Worm (Caenorhabditis elegans) whole organism, L2 larva: ENCODE results near the gene Y45F3A.5.
A peak's percentile ranks its signal among the peaks of the same experiment; 100 is the strongest.

Experiments used
- C34F6.9 ChIP-seq: fragments of 150-350 bp; optimal IDR thresholded peaks from 2 replicates; lab custom pipeline; 2014; ENCODE audit warnings: missing biosample characterization, missing genetic modification characterization
- F13H6.1 ChIP-seq: sonication (generic microtip); optimal IDR thresholded peaks from 2 replicates; lab custom pipeline; 2016; ENCODE audit warnings: missing genetic modification characterization, missing compliant biosample characterization
- R02D3.7 ChIP-seq: fragments of 150-350 bp; optimal IDR thresholded peaks from 2 replicates; lab custom pipeline; 2014; ENCODE audit warnings: missing biosample characterization, missing genetic modification characterization
- alr-1 ChIP-seq: fragments of 150-350 bp; optimal IDR thresholded peaks from 2 replicates; lab custom pipeline; 2014; ENCODE audit warnings: missing biosample characterization, missing genetic modification characterization
- aly-2 ChIP-seq: fragments of 150-350 bp; optimal IDR thresholded peaks from 2 replicates; lab custom pipeline; 2014; ENCODE audit warnings: missing biosample characterization, missing genetic modification characterization
- ama-1 ChIP-seq: fragments of 150-350 bp; optimal IDR thresholded peaks from 2 replicates; lab custom pipeline; 2018; ENCODE audit warnings: inconsistent platforms
- ceh-16 ChIP-seq: fragments of 150-350 bp; optimal IDR thresholded peaks from 2 replicates; lab custom pipeline; 2014; ENCODE audit warnings: missing biosample characterization, missing genetic modification characterization
- ceh-82 ChIP-seq: fragments of 150-350 bp; optimal IDR thresholded peaks from 2 replicates; lab custom pipeline; 2014; ENCODE audit warnings: missing biosample characterization, missing genetic modification characterization
- crh-2 ChIP-seq: sonication (generic microtip); optimal IDR thresholded peaks from 2 replicates; lab custom pipeline; 2017; ENCODE audit warnings: missing biosample characterization, missing genetic modification characterization
- dmd-4 ChIP-seq: sonication (generic microtip); optimal IDR thresholded peaks from 2 replicates; lab custom pipeline; 2017; ENCODE audit warnings: missing biosample characterization, missing genetic modification characterization
- egl-27 ChIP-seq: sonication (generic microtip); optimal IDR thresholded peaks from 3 replicates; lab custom pipeline; 2017; ENCODE audit warnings: missing biosample characterization, missing genetic modification reagents, missing genetic modification characterization
- elt-3 ChIP-seq: sonication (generic microtip); optimal IDR thresholded peaks from 2 replicates; lab custom pipeline; 2017; ENCODE audit warnings: missing biosample characterization, missing genetic modification characterization
- fos-1 ChIP-seq: fragments of 150-350 bp; optimal IDR thresholded peaks from 2 replicates; lab custom pipeline; 2014; ENCODE audit warnings: missing biosample characterization, missing genetic modification characterization
- gmeb-1 ChIP-seq: fragments of 150-350 bp; optimal IDR thresholded peaks from 2 replicates; lab custom pipeline; 2014; ENCODE audit warnings: missing biosample characterization, missing genetic modification characterization
- lin-13 ChIP-seq: fragments of 150-350 bp; optimal IDR thresholded peaks from 2 replicates; lab custom pipeline; 2014; ENCODE audit warnings: missing biosample characterization, missing genetic modification reagents, missing genetic modification characterization
- lsy-2 ChIP-seq, 2 experiments: fragments of 150-350 bp in 1 of 2; sonication (generic microtip) in 1 of 2; optimal IDR thresholded peaks; 2 replicates each; lab custom pipeline; 2014 to 2017; ENCODE audit warnings: missing biosample characterization in 2 of 2, missing genetic modification characterization in 2 of 2
- mab-5 ChIP-seq: fragments of 150-350 bp; optimal IDR thresholded peaks from 2 replicates; lab custom pipeline; 2014; ENCODE audit warnings: missing biosample characterization, missing genetic modification characterization
- mbf-1 ChIP-seq: sonication (generic microtip); optimal IDR thresholded peaks from 2 replicates; lab custom pipeline; 2017; ENCODE audit warnings: missing biosample characterization, missing genetic modification characterization
- mdl-1 ChIP-seq, 2 experiments: fragments of 150-350 bp in 1 of 2; sonication (generic microtip) in 1 of 2; optimal IDR thresholded peaks; 2 replicates each; lab custom pipeline; 2017; ENCODE audit warnings: missing biosample characterization in 2 of 2, missing genetic modification characterization in 2 of 2
- nhr-10 ChIP-seq: sonication (generic microtip); optimal IDR thresholded peaks from 2 replicates; lab custom pipeline; 2017; ENCODE audit warnings: missing biosample characterization, missing genetic modification characterization
- nhr-11 ChIP-seq: fragments of 150-350 bp; optimal IDR thresholded peaks from 2 replicates; lab custom pipeline; 2014; ENCODE audit warnings: missing biosample characterization, missing genetic modification characterization
- nhr-12 ChIP-seq: fragments of 150-350 bp; optimal IDR thresholded peaks from 2 replicates; lab custom pipeline; 2014; ENCODE audit warnings: missing biosample characterization, missing genetic modification characterization
- nhr-129 ChIP-seq: fragments of 150-350 bp; optimal IDR thresholded peaks from 2 replicates; lab custom pipeline; 2014; ENCODE audit warnings: missing biosample characterization, missing genetic modification characterization
- nhr-23 ChIP-seq: fragments of 150-350 bp; optimal IDR thresholded peaks from 2 replicates; lab custom pipeline; 2014; ENCODE audit warnings: missing biosample characterization, missing genetic modification reagents, missing genetic modification characterization
- nhr-25 ChIP-seq: fragments of 150-350 bp; sonication (generic microtip); optimal IDR thresholded peaks from 3 replicates; lab custom pipeline; 2014; ENCODE audit warnings: missing biosample characterization, missing genetic modification characterization
- nhr-6 ChIP-seq: fragments of 150-350 bp; optimal IDR thresholded peaks from 2 replicates; lab custom pipeline; 2014; ENCODE audit warnings: missing biosample characterization, missing genetic modification characterization
- nhr-77 ChIP-seq: fragments of 150-350 bp; optimal IDR thresholded peaks from 2 replicates; lab custom pipeline; 2014; ENCODE audit warnings: missing biosample characterization, missing genetic modification characterization
- peb-1 ChIP-seq: fragments of 150-350 bp; optimal IDR thresholded peaks from 2 replicates; lab custom pipeline; 2014; ENCODE audit warnings: missing biosample characterization, missing genetic modification characterization
- sem-4 ChIP-seq: fragments of 150-350 bp; optimal IDR thresholded peaks from 2 replicates; lab custom pipeline; 2014; ENCODE audit warnings: missing biosample characterization, missing genetic modification reagents, missing genetic modification characterization
- skn-1 ChIP-seq: sonication (generic microtip); optimal IDR thresholded peaks from 2 replicates; lab custom pipeline; 2017; ENCODE audit warnings: missing biosample characterization, missing genetic modification characterization
- sma-3 ChIP-seq: sonication (generic microtip); optimal IDR thresholded peaks from 2 replicates; lab custom pipeline; 2016; ENCODE audit warnings: missing genetic modification reagents, missing genetic modification characterization, missing compliant biosample characterization
- sma-9 ChIP-seq, 2 experiments: fragments of 150-350 bp in 1 of 2; sonication (generic microtip) in 1 of 2; optimal IDR thresholded peaks; 2 replicates each; lab custom pipeline; 2014 to 2016; ENCODE audit warnings: missing genetic modification characterization in 2 of 2, mild to moderate bottlenecking in 1 of 2, missing biosample characterization in 1 of 2, missing compliant biosample characterization in 1 of 2, missing genetic modification reagents in 1 of 2, moderate library complexity in 1 of 2
- snpc-4 ChIP-seq: fragments of 150-350 bp; optimal IDR thresholded peaks from 2 replicates; lab custom pipeline; 2014; ENCODE audit warnings: missing biosample characterization, missing genetic modification characterization
- unc-55 ChIP-seq: fragments of 150-350 bp; sonication (generic microtip); optimal IDR thresholded peaks from 3 replicates; lab custom pipeline; 2014; ENCODE audit warnings: missing biosample characterization, missing genetic modification reagents, missing genetic modification characterization
- zag-1 ChIP-seq: fragments of 150-350 bp; optimal IDR thresholded peaks from 2 replicates; lab custom pipeline; 2014; ENCODE audit warnings: missing biosample characterization, missing genetic modification characterization
- ztf-1 ChIP-seq: fragments of 200-800 bp; sonication (Bioruptor generic); conservative IDR thresholded peaks from 2 replicates; pipeline ENCODE4 v1.3.6; 2022; ENCODE audit warnings: missing genetic modification characterization, missing compliant biosample characterization
- ztf-11 ChIP-seq: sonication (generic microtip); optimal IDR thresholded peaks from 2 replicates; lab custom pipeline; 2017; ENCODE audit warnings: missing biosample characterization, missing genetic modification characterization
- ztf-4 ChIP-seq: fragments of 150-350 bp; optimal IDR thresholded peaks from 2 replicates; lab custom pipeline; 2014; ENCODE audit warnings: missing biosample characterization, missing genetic modification characterization

Gene Y45F3A.5

ce11 chrIII:10580206-10580605 lies 5.9 kb downstream of the Y45F3A.5 start:
- TF ChIP-seq elt-3 = no peak
- TF ChIP-seq snpc-4 (tag; lab: Kevin White, UChicago) = peak; percentile 1
- TF ChIP-seq zag-1 (tag; lab: Kevin White, UChicago) = no peak

ce11 chrIII:10578873-10579272 lies 7.3 kb downstream of the Y45F3A.5 start:
- TF ChIP-seq peb-1 (tag; lab: Kevin White, UChicago) = no peak
- no peak for TF ChIP-seq R02D3.7 (tag; lab: Kevin White, UChicago)
- TF ChIP-seq lsy-2 (tag; optimal IDR thresholded peaks at IDR 0.05; lab: Kevin White, UChicago) = peak in 1 of 2 experiments; percentile 8
- no peak for TF ChIP-seq mbf-1 (tag; lab: Kevin White, UChicago)
- TF ChIP-seq, all 48 proteins: peak for 1

- TF ChIP-seq lsy-2 (tag; optimal IDR thresholded peaks at IDR 0.05; lab: Kevin White, UChicago) = peak in 1 of 2 experiments; percentile 23
- TF ChIP-seq nhr-12 (tag; lab: Kevin White, UChicago) = no peak
- TF ChIP-seq fos-1 = no peak
- no peak for TF ChIP-seq ama-1
- no peak for TF ChIP-seq skn-1 (tag; lab: Kevin White, UChicago)
- no peak for TF ChIP-seq ceh-16 (tag; lab: Kevin White, UChicago)
- no peak for TF ChIP-seq nhr-77 (tag; lab: Kevin White, UChicago)
- no peak for TF ChIP-seq lin-13 (GFP tag; lab: Kevin White, UChicago)
- TF ChIP-seq snpc-4 (tag; lab: Kevin White, UChicago) = no peak
- TF ChIP-seq, all 48 proteins: peak for 1
Measured at ce11 chrIII:10577782-10578181, 8.4 kb downstream of the Y45F3A.5 start.

- TF ChIP-seq mdl-1 (tag; optimal IDR thresholded peaks at IDR 0.05; lab: Kevin White, UChicago) = no peak
- TF ChIP-seq nhr-12 (tag; lab: Kevin White, UChicago) = no peak
- TF ChIP-seq lsy-2 (tag; optimal IDR thresholded peaks at IDR 0.05; lab: Kevin White, UChicago) = no peak
- no peak for TF ChIP-seq nhr-23 (tag; lab: Kevin White, UChicago)
- TF ChIP-seq R02D3.7 (tag; lab: Kevin White, UChicago) = no peak
- TF ChIP-seq, all 48 proteins: peak for 0
Measured at ce11 chrIII:10575320-10575719, 10.8 kb downstream of the Y45F3A.5 start, which contains the start of gene Y45F3A.4. Gene Y45F3A.4, minus strand, starts transcription at chrIII:10575420.

- TF ChIP-seq nhr-129 (no peak), sem-4 (tag; lab: Kevin White, UChicago) (no peak), gmeb-1 (tag; lab: Kevin White, UChicago) (no peak), sma-9 (GFP tag; optimal IDR thresholded peaks at IDR 0.05; lab: Kevin White, UChicago) (no peak), sma-9 (tag; optimal IDR thresholded peaks at IDR 0.05; lab: Kevin White, UChicago) (no peak), ceh-82 (no peak), nhr-10 (no peak), dmd-4 (tag; lab: Kevin White, UChicago) (no peak), ztf-4 (tag; lab: Kevin White, UChicago) (no peak), lsy-2 (tag; optimal IDR thresholded peaks at IDR 0.05; lab: Kevin White, UChicago) (no peak), F13H6.1 (tag; lab: Kevin White, UChicago) (no peak), aly-2 (tag; lab: Kevin White, UChicago) (no peak), mab-5 (tag; lab: Kevin White, UChicago) (no peak), nhr-6 (tag; lab: Kevin White, UChicago) (no peak), alr-1 (tag; lab: Kevin White, UChicago) (no peak), nhr-25 (no peak), sma-3 (GFP tag; lab: Kevin White, UChicago) (no peak), peb-1 (tag; lab: Kevin White, UChicago) (no peak), ztf-11 (tag; lab: Kevin White, UChicago) (no peak), unc-55 (GFP tag; lab: Kevin White, UChicago) (no peak)
Measured at ce11 chrIII:10569246-10569645, 16.9 kb downstream of the Y45F3A.5 start.

ce11 chrIII:10565926-10566325 lies 20.2 kb downstream of the Y45F3A.5 start, which contains the start of gene acdh-11:
Gene acdh-11, plus strand, starts transcription at chrIII:10566258.
- TF ChIP-seq sem-4 (tag; lab: Kevin White, UChicago) = no peak
- no peak for TF ChIP-seq R02D3.7 (tag; lab: Kevin White, UChicago)
- TF ChIP-seq zag-1 (tag; lab: Kevin White, UChicago) = no peak
- TF ChIP-seq sma-3 (GFP tag; lab: Kevin White, UChicago) = peak; percentile 14
- TF ChIP-seq nhr-10 = no peak
- no peak for TF ChIP-seq dmd-4 (tag; lab: Kevin White, UChicago)
- TF ChIP-seq elt-3 = no peak
- TF ChIP-seq C34F6.9 (tag; lab: Kevin White, UChicago) = no peak
- TF ChIP-seq skn-1 (tag; lab: Kevin White, UChicago) = no peak
- no peak for TF ChIP-seq nhr-11 (tag; lab: Kevin White, UChicago)
- TF ChIP-seq lsy-2 (tag; optimal IDR thresholded peaks at IDR 0.05; lab: Kevin White, UChicago) = peak in 1 of 2 experiments; percentile 35
- TF ChIP-seq peb-1 (tag; lab: Kevin White, UChicago) = no peak
- no peak for TF ChIP-seq gmeb-1 (tag; lab: Kevin White, UChicago)
- no peak for TF ChIP-seq ztf-1 (GFP tag; lab: Robert Waterston, UW)
- no peak for TF ChIP-seq ceh-82
- no peak for TF ChIP-seq nhr-12 (tag; lab: Kevin White, UChicago)
- TF ChIP-seq nhr-77 (tag; lab: Kevin White, UChicago) = no peak
- no peak for TF ChIP-seq lin-13 (GFP tag; lab: Kevin White, UChicago)
- no peak for TF ChIP-seq nhr-6 (tag; lab: Kevin White, UChicago)
- no peak for TF ChIP-seq aly-2 (tag; lab: Kevin White, UChicago)
- no peak for TF ChIP-seq egl-27 (tag; lab: Kevin White, UChicago)
- no peak for TF ChIP-seq ama-1
- peak; percentile 52 for TF ChIP-seq fos-1
- no peak for TF ChIP-seq ztf-4 (tag; lab: Kevin White, UChicago)
- no peak for TF ChIP-seq mbf-1 (tag; lab: Kevin White, UChicago)
- TF ChIP-seq unc-55 (GFP tag; lab: Kevin White, UChicago) = no peak
- peak; percentile 51 for TF ChIP-seq crh-2
